Worm (Caenorhabditis elegans) whole organism, dauer: ENCODE data around the gene srg-9.

Experiments used
- unc-62 ChIP-seq: sonication (generic microtip); optimal IDR thresholded peaks from 2 replicates; lab custom pipeline; 2017; ENCODE audit warnings: missing biosample characterization, missing genetic modification reagents, missing genetic modification characterization

The srg-9 gene

ce11 chrIII:6215476-6215875 is 41.1 kb downstream of the srg-9 start, which contains the start of gene C23G10.11:
Gene C23G10.11, minus strand, starts transcription at chrIII:6215576.
- no peak for TF ChIP-seq unc-62

DNA sequence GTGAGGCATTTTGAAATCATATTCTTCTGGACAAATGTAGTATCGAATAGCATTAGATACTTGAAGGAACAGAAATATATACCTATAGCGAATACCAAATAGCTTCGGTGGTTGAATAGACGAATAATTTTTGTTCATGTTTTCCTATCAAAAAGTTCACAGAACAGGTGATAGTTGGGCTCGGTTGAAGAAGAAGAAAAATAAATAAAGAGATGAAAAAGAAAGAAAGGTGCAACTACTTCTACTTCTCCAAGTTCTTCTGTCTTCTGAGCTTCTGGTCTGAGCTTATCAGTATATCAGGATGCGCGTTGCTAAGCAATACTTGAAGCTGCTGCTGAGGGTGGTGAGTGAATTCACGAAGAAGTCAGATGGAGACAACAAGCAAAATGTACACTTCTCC is 42.7 kb downstream of the srg-9 start, which contains the start of gene C23G10.10:
C23G10.10 (minus strand) TSS at position 101 of the 400 bp plus-strand sequence.
- TF ChIP-seq unc-62 = no peak

ce11 chrIII:6210215-6210822 is 46.3 kb downstream of the srg-9 start:
- no peak for TF ChIP-seq unc-62

- no peak for TF ChIP-seq unc-62
These were observed 47.6 kb downstream of the srg-9 start, which contains the start of gene C23G10.1 for ce11 chrIII:6208984-6209383. Gene C23G10.1, plus strand, starts transcription at chrIII:6209284.

DNA sequence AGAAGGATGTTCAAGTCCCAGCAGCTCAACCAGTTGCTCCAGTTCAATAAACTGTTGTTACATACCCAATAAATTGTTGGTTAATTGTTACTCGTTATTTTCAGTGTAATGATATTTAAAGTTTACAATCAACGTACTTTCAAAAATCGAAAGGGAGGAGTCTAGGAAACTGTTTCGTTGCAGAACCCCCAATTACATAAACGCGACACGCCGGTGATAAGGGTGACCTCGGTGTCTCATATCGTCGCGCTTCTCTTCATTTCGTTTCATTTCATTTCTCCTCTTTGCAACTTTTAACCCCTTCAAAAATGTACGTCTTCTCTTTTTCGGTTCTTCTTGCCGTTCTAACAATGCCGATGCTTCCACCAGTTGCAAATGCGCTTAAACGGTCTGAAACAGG is 48.7 kb downstream of the srg-9 start, which contains the start of gene C23G10.2:
C23G10.2 (plus strand) TSS at position 184 of the 400 bp plus-strand sequence.
- TF ChIP-seq unc-62 = no peak

DNA sequence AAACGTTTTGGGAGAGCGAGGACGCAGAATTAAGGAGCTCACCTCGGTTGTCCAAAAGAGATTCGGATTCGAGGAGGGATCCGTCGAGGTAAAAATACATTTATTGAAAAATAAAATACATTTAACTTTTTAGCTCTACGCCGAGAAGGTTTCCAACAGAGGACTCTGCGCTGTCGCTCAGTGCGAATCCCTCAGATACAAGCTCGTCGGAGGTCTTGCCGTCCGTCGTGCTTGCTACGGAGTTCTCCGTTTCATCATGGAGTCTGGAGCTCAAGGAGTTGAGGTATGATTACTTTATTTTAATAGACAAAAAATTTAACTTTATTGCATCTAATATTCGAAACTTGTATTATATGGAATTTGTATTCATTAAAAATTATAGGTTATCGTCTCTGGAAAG is 49.5 kb downstream of the srg-9 start:
- no peak for TF ChIP-seq unc-62

ce11 chrIII:6206161-6206853 is 50.3 kb downstream of the srg-9 start, which contains the start of the genes sna-3 and rps-3:
Gene sna-3, minus strand, starts transcription at chrIII:6206211.
Gene rps-3, plus strand, starts transcription at chrIII:6206803.
- TF ChIP-seq unc-62 = no peak
